Worm (Caenorhabditis elegans) whole organism, L1 larva: ENCODE measurements around the gene hsb-1.
A peak's percentile ranks its signal among the peaks of the same experiment; 100 is the strongest.

Experiments
- C34B4.2 ChIP-seq: sonication (generic microtip); optimal IDR thresholded peaks from 2 replicates; lab custom pipeline; 2017; ENCODE audit warnings: mild to moderate bottlenecking, missing genetic modification characterization, missing compliant biosample characterization
- F16B12.6 ChIP-seq: fragments of 150-350 bp; optimal IDR thresholded peaks from 2 replicates; lab custom pipeline; 2014; ENCODE audit warnings: missing biosample characterization, missing genetic modification characterization
- aly-2 ChIP-seq: fragments of 150-350 bp; optimal IDR thresholded peaks from 2 replicates; lab custom pipeline; 2014; ENCODE audit warnings: missing biosample characterization, missing genetic modification characterization
- ama-1 ChIP-seq: fragments of 150-350 bp; optimal IDR thresholded peaks from 2 replicates; lab custom pipeline; 2014
- blmp-1 ChIP-seq: fragments of 150-350 bp; optimal IDR thresholded peaks from 2 replicates; lab custom pipeline; 2014; ENCODE audit warnings: missing biosample characterization, missing genetic modification characterization
- ceh-8 ChIP-seq: fragments of 200-800 bp; sonication (Bioruptor generic); optimal IDR thresholded peaks from 2 replicates; lab custom pipeline; 2018; ENCODE audit warnings: mild to moderate bottlenecking, missing genetic modification characterization, moderate library complexity, missing compliant biosample characterization
- dpl-1 ChIP-seq, 3 experiments: fragments of 150-350 bp in 2 of 3; sonication (generic microtip) in 1 of 3; optimal IDR thresholded peaks; 2 replicates each; lab custom pipeline; 2014 to 2017; ENCODE audit warnings: missing biosample characterization in 3 of 3, missing genetic modification characterization in 3 of 3, missing genetic modification reagents in 3 of 3
- dsc-1 ChIP-seq: sonication (generic microtip); optimal IDR thresholded peaks from 2 replicates; lab custom pipeline; 2016; ENCODE audit warnings: mild to moderate bottlenecking, missing genetic modification characterization, missing compliant biosample characterization
- efl-1 ChIP-seq, 4 experiments: fragments of 150-350 bp; optimal IDR thresholded peaks in 3 of 4; peaks in 1 of 4; 1 replicate in 1 of 4; 2 replicates in 3 of 4; lab custom pipeline; 2014; ENCODE audit warnings: missing biosample characterization in 2 of 4, missing genetic modification characterization in 2 of 4, missing genetic modification reagents in 2 of 4
- efl-3 ChIP-seq: fragments of 200-800 bp; sonication (Bioruptor generic); optimal IDR thresholded peaks from 2 replicates; lab custom pipeline; 2018; ENCODE audit warnings: mild to moderate bottlenecking, missing genetic modification characterization, missing compliant biosample characterization
- egl-13 ChIP-seq: sonication (generic microtip); optimal IDR thresholded peaks from 2 replicates; lab custom pipeline; 2016; ENCODE audit warnings: missing genotype, missing genetic modification reagents, missing genetic modification characterization, missing compliant biosample characterization
- elt-2 ChIP-seq: sonication (generic microtip); optimal IDR thresholded peaks from 2 replicates; lab custom pipeline; 2016; ENCODE audit warnings: missing genetic modification characterization, mild to moderate bottlenecking, inconsistent platforms, missing compliant biosample characterization, missing genetic modification reagents
- elt-3 ChIP-seq, 6 experiments: fragments of 150-350 bp in 1 of 6; sonication (generic microtip); optimal IDR thresholded peaks; 2 replicates each; lab custom pipeline; 2017 to 2018; ENCODE audit warnings: missing biosample characterization in 6 of 6, missing genetic modification characterization in 6 of 6, inconsistent platforms in 1 of 6
- ets-5 ChIP-seq: fragments of 200-800 bp; sonication (Bioruptor generic); IDR thresholded peaks from 2 replicates; pipeline ENCODE4 v1.3.6; 2022; ENCODE audit warnings: missing genetic modification characterization, missing compliant biosample characterization
- fkh-8 ChIP-seq: sonication (generic microtip); optimal IDR thresholded peaks from 2 replicates; lab custom pipeline; 2016; ENCODE audit warnings: mild to moderate bottlenecking, missing genetic modification characterization, missing compliant biosample characterization
- fos-1 ChIP-seq: fragments of 150-350 bp; optimal IDR thresholded peaks from 2 replicates; lab custom pipeline; 2014; ENCODE audit warnings: missing biosample characterization, missing genetic modification characterization
- hlh-17 ChIP-seq: fragments of 200-800 bp; sonication (Bioruptor generic); optimal IDR thresholded peaks from 2 replicates; lab custom pipeline; 2018; ENCODE audit warnings: missing genetic modification characterization, mild to moderate bottlenecking, missing compliant biosample characterization, moderate library complexity, borderline replicate concordance
- irx-1 ChIP-seq: sonication (generic microtip); optimal IDR thresholded peaks from 2 replicates; lab custom pipeline; 2016; ENCODE audit warnings: missing genetic modification characterization, missing compliant biosample characterization
- lin-13 ChIP-seq: fragments of 150-350 bp; optimal IDR thresholded peaks from 2 replicates; lab custom pipeline; 2014; ENCODE audit warnings: missing biosample characterization, missing genetic modification reagents, missing genetic modification characterization
- lin-14 ChIP-seq: fragments of 200-800 bp; sonication (Bioruptor generic); optimal IDR thresholded peaks from 2 replicates; lab custom pipeline; 2018; ENCODE audit warnings: mild to moderate bottlenecking, missing genetic modification characterization, moderate library complexity, missing compliant biosample characterization
- lin-39 ChIP-seq: fragments of 150-350 bp; optimal IDR thresholded peaks from 2 replicates; lab custom pipeline; 2014; ENCODE audit warnings: missing biosample characterization, missing genetic modification reagents, missing genetic modification characterization
- lir-3 ChIP-seq: sonication (generic microtip); optimal IDR thresholded peaks from 2 replicates; lab custom pipeline; 2016; ENCODE audit warnings: mild to moderate bottlenecking, missing genetic modification characterization, moderate library complexity, missing compliant biosample characterization; ENCODE audit not compliant: poor library complexity
- lsy-2 ChIP-seq, 2 experiments: fragments of 150-350 bp; optimal IDR thresholded peaks; 2 replicates each; lab custom pipeline; 2014; ENCODE audit warnings: missing biosample characterization in 2 of 2, missing genetic modification characterization in 2 of 2
- mep-1 ChIP-seq: fragments of 150-350 bp; optimal IDR thresholded peaks from 2 replicates; lab custom pipeline; 2014; ENCODE audit warnings: missing biosample characterization, missing genetic modification characterization
- nhr-11 ChIP-seq: fragments of 150-350 bp; optimal IDR thresholded peaks from 2 replicates; lab custom pipeline; 2014; ENCODE audit warnings: missing biosample characterization, missing genetic modification characterization
- nhr-20 ChIP-seq: sonication (generic microtip); optimal IDR thresholded peaks from 2 replicates; lab custom pipeline; 2016; ENCODE audit warnings: mild to moderate bottlenecking, missing genetic modification characterization, missing compliant biosample characterization
- nhr-47 ChIP-seq: sonication (generic microtip); optimal IDR thresholded peaks from 2 replicates; lab custom pipeline; 2016; ENCODE audit warnings: mild to moderate bottlenecking, missing genetic modification characterization, moderate library complexity, missing compliant biosample characterization
- nhr-76 ChIP-seq: sonication (generic microtip); optimal IDR thresholded peaks from 2 replicates; lab custom pipeline; 2017; ENCODE audit warnings: missing biosample characterization, missing genetic modification characterization
- nhr-84 ChIP-seq: sonication (generic microtip); optimal IDR thresholded peaks from 2 replicates; lab custom pipeline; 2017; ENCODE audit warnings: missing biosample characterization, missing genetic modification characterization
- nhr-90 ChIP-seq: sonication (generic microtip); optimal IDR thresholded peaks from 2 replicates; lab custom pipeline; 2016; ENCODE audit warnings: mild to moderate bottlenecking, missing genetic modification characterization, missing compliant biosample characterization; ENCODE audit not compliant: poor library complexity
- pag-3 ChIP-seq: sonication (generic microtip); optimal IDR thresholded peaks from 2 replicates; lab custom pipeline; 2017; ENCODE audit warnings: missing genetic modification characterization, mild to moderate bottlenecking, missing compliant biosample characterization, antibody characterized with exemption, borderline replicate concordance; ENCODE audit not compliant: insufficient read depth
- pqm-1 ChIP-seq: sonication (generic microtip); optimal IDR thresholded peaks from 3 replicates; lab custom pipeline; 2017; ENCODE audit warnings: missing biosample characterization, missing genetic modification characterization
- rnt-1 ChIP-seq: sonication (generic microtip); optimal IDR thresholded peaks from 2 replicates; lab custom pipeline; 2016; ENCODE audit warnings: mild to moderate bottlenecking, missing genetic modification characterization, moderate library complexity, missing compliant biosample characterization
- skn-1 ChIP-seq: fragments of 150-350 bp; optimal IDR thresholded peaks from 2 replicates; lab custom pipeline; 2014; ENCODE audit warnings: missing biosample characterization, missing genetic modification characterization
- snpc-4 ChIP-seq: fragments of 150-350 bp; optimal IDR thresholded peaks from 2 replicates; lab custom pipeline; 2014; ENCODE audit warnings: missing biosample characterization, missing genetic modification characterization
- snu-23 ChIP-seq: sonication (generic microtip); optimal IDR thresholded peaks from 2 replicates; lab custom pipeline; 2016; ENCODE audit warnings: missing genetic modification characterization, missing compliant biosample characterization
- sox-4 ChIP-seq: sonication (generic microtip); optimal IDR thresholded peaks from 2 replicates; lab custom pipeline; 2016; ENCODE audit warnings: missing genetic modification characterization, missing compliant biosample characterization
- sup-37 ChIP-seq: fragments of 200-800 bp; sonication (Bioruptor generic); optimal IDR thresholded peaks from 2 replicates; lab custom pipeline; 2018; ENCODE audit warnings: mild to moderate bottlenecking, missing genetic modification characterization, missing compliant biosample characterization
- tbx-2 ChIP-seq: sonication (generic microtip); optimal IDR thresholded peaks from 2 replicates; lab custom pipeline; 2016; ENCODE audit warnings: missing genetic modification characterization, missing compliant biosample characterization
- tlp-1 ChIP-seq: fragments of 150-350 bp; optimal IDR thresholded peaks from 2 replicates; lab custom pipeline; 2014; ENCODE audit warnings: missing biosample characterization, missing genetic modification characterization
- unc-98 ChIP-seq: fragments of 200-800 bp; sonication (Bioruptor generic); IDR thresholded peaks from 2 replicates; pipeline ENCODE4 v1.3.6; 2022; ENCODE audit warnings: missing genetic modification characterization, missing compliant biosample characterization
- vab-15 ChIP-seq: sonication (generic microtip); optimal IDR thresholded peaks from 2 replicates; lab custom pipeline; 2017; ENCODE audit warnings: missing genotype, mild to moderate bottlenecking, missing genetic modification characterization, missing compliant biosample characterization
- zag-1 ChIP-seq: fragments of 150-350 bp; optimal IDR thresholded peaks from 2 replicates; lab custom pipeline; 2014; ENCODE audit warnings: missing biosample characterization, missing genetic modification characterization
- ztf-4 ChIP-seq: fragments of 150-350 bp; optimal IDR thresholded peaks from 2 replicates; lab custom pipeline; 2014; ENCODE audit warnings: missing biosample characterization, missing genetic modification characterization

Gene hsb-1

ce11 chrIV:12545902-12546301 lies 21.1 kb downstream of the hsb-1 start:
- TF ChIP-seq tlp-1 (tag; lab: Kevin White, UChicago) (no peak), sox-4 (no peak), snu-23 (no peak), sup-37 (no peak), blmp-1 (tag; lab: Kevin White, UChicago) (no peak), nhr-20 (tag; lab: Kevin White, UChicago) (no peak), skn-1 (tag; lab: Kevin White, UChicago) (no peak), nhr-84 (tag; lab: Kevin White, UChicago) (no peak), hlh-17 (GFP tag; lab: Kevin White, UChicago) (no peak), ets-5 (GFP tag; lab: Robert Waterston, UW) (no peak), lin-14 (no peak), dpl-1 (GFP tag; optimal IDR thresholded peaks at IDR 0.05; lab: Kevin White, UChicago) (no peak), tbx-2 (tag; lab: Kevin White, UChicago) (no peak), efl-3 (GFP tag; lab: Kevin White, UChicago) (no peak), unc-98 (GFP tag; lab: Robert Waterston, UW) (no peak), pqm-1 (tag; lab: Kevin White, UChicago) (no peak), C34B4.2 (tag; lab: Kevin White, UChicago) (no peak), egl-13 (no peak), zag-1 (tag; lab: Kevin White, UChicago) (no peak), nhr-90 (no peak)

ce11 chrIV:12545393-12545792 lies 21.6 kb downstream of the hsb-1 start:
- TF ChIP-seq elt-3 (tag; optimal IDR thresholded peaks at IDR 0.05; lab: Kevin White, UChicago) (no peak), snu-23 (peak; percentile 2), efl-1 (optimal IDR thresholded peaks at IDR 0.05; lab: Kevin White, UChicago) (peak; percentile 27 to 43), efl-1 (GFP tag; optimal IDR thresholded peaks at IDR 0.05 in 1 of 2; lab: Kevin White, UChicago) (peak in 1 of 2 experiments; percentile 81), blmp-1 (tag; lab: Kevin White, UChicago) (peak; percentile 37), sox-4 (no peak), nhr-84 (tag; lab: Kevin White, UChicago) (no peak), dsc-1 (tag; lab: Kevin White, UChicago) (no peak), rnt-1 (tag; lab: Kevin White, UChicago) (no peak), lsy-2 (tag; optimal IDR thresholded peaks at IDR 0.05; lab: Kevin White, UChicago) (peak in 1 of 2 experiments; percentile 35), elt-2 (tag; lab: Kevin White, UChicago) (no peak), lin-14 (peak; percentile 14), aly-2 (tag; lab: Kevin White, UChicago) (no peak), fos-1 (no peak), F16B12.6 (tag; lab: Kevin White, UChicago) (no peak), zag-1 (tag; lab: Kevin White, UChicago) (no peak)
- TF ChIP-seq, all 84 proteins: peak for 5

ce11 chrIV:12544624-12545023 lies 22.4 kb downstream of the hsb-1 start:
- no peak for TF ChIP-seq nhr-84 (tag; lab: Kevin White, UChicago)
- no peak for TF ChIP-seq nhr-47 (tag; lab: Kevin White, UChicago)
- TF ChIP-seq ztf-4 (tag; lab: Kevin White, UChicago): no peak
- no peak for TF ChIP-seq pag-3
- no peak for TF ChIP-seq rnt-1 (tag; lab: Kevin White, UChicago)
- no peak for TF ChIP-seq lin-39 (tag; lab: Kevin White, UChicago)

ce11 chrIV:12542011-12542410 lies 25.0 kb downstream of the hsb-1 start, which contains the start of gene ham-1:
Gene ham-1 (plus strand): TSS chrIV:12542183.
- no peak for TF ChIP-seq ets-5 (GFP tag; lab: Robert Waterston, UW)
- TF ChIP-seq lir-3 (tag; lab: Kevin White, UChicago): no peak
- TF ChIP-seq egl-13: no peak
- no peak for TF ChIP-seq nhr-76 (tag; lab: Kevin White, UChicago)
- TF ChIP-seq irx-1 (tag; lab: Kevin White, UChicago): no peak
- TF ChIP-seq tbx-2 (tag; lab: Kevin White, UChicago): no peak
- no peak for TF ChIP-seq vab-15 (tag; lab: Kevin White, UChicago)
- no peak for TF ChIP-seq efl-1 (optimal IDR thresholded peaks at IDR 0.05; lab: Kevin White, UChicago)
- no peak for TF ChIP-seq efl-1 (GFP tag; optimal IDR thresholded peaks at IDR 0.05 in 1 of 2; lab: Kevin White, UChicago)
- TF ChIP-seq ceh-8 (GFP tag; lab: Kevin White, UChicago): no peak
- no peak for TF ChIP-seq zag-1 (tag; lab: Kevin White, UChicago)
- no peak for TF ChIP-seq lin-13
- TF ChIP-seq snpc-4 (tag; lab: Kevin White, UChicago): no peak
- TF ChIP-seq ztf-4 (tag; lab: Kevin White, UChicago): no peak
- TF ChIP-seq fkh-8 (tag; lab: Kevin White, UChicago): no peak
- TF ChIP-seq mep-1 (tag; lab: Kevin White, UChicago): no peak
- TF ChIP-seq ama-1: no peak
- TF ChIP-seq nhr-11: no peak
- TF ChIP-seq blmp-1 (tag; lab: Kevin White, UChicago): no peak
- TF ChIP-seq fos-1: no peak
